Worm (Caenorhabditis elegans): ENCODE measurements around the gene mex-1.

DNA sequence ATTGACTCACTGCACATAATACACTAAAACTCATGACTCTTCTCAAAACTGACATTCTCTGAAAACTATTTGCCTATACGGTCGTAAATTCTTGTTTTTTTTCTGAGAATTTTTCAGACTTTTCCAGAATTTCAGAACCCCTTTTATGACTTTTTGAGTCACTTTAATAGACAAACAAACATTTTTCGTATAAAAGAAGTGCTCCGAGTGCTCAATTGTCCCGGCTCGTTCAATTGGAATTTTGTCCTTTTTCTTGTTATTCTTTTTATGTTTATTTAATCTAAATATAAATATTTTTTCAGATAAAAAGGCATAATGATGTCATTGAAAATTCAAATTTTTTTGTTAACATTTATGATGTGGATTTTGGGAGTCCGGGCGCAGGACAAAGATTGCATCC lies 30.5 kb downstream of the mex-1 start, which contains the start of gene Y17G7B.23:
- TF ChIP-seq pqm-1 (tag; optimal IDR thresholded peaks at IDR 0.05) (no peak), fkh-10 (GFP tag; optimal IDR thresholded peaks at IDR 0.05) (no peak), unc-39 (tag; optimal IDR thresholded peaks at IDR 0.05) (no peak), egl-27 (tag; optimal IDR thresholded peaks at IDR 0.05) (no peak), eor-1 (tag; optimal IDR thresholded peaks at IDR 0.05) (no peak), skn-1 (tag; optimal IDR thresholded peaks at IDR 0.05) (no peak), nhr-76 (tag; optimal IDR thresholded peaks at IDR 0.05) (no peak), ama-1 (optimal IDR thresholded peaks at IDR 0.05) (no peak), elt-1 (tag; optimal IDR thresholded peaks at IDR 0.05) (no peak), mdl-1 (tag; optimal IDR thresholded peaks at IDR 0.05) (no peak), unc-62 (GFP tag; optimal IDR thresholded peaks at IDR 0.05) (no peak), daf-12 (tag; optimal IDR thresholded peaks at IDR 0.05) (no peak)

Data from whole organism, L3 larva.